Worm (Caenorhabditis elegans) whole organism, mixed stage, embryonic: ENCODE measurements around the gene aldo-2.

Source experiments
- bed-3 ChIP-seq: fragments of 200-800 bp; sonication (Bioruptor generic); optimal IDR thresholded peaks from 3 replicates; lab custom pipeline; 2018; ENCODE audit warnings: mild to moderate bottlenecking, missing genetic modification characterization, moderate library complexity, missing compliant biosample characterization
- lin-13 ChIP-seq: fragments of 150-350 bp; optimal IDR thresholded peaks from 2 replicates; lab custom pipeline; 2014; ENCODE audit warnings: missing biosample characterization, missing genetic modification characterization
- nhr-237 ChIP-seq: fragments of 150-350 bp; optimal IDR thresholded peaks from 2 replicates; lab custom pipeline; 2014; ENCODE audit warnings: missing biosample characterization, missing genetic modification characterization
- nhr-28 ChIP-seq: fragments of 150-350 bp; optimal IDR thresholded peaks from 2 replicates; lab custom pipeline; 2014; ENCODE audit warnings: missing biosample characterization, missing genetic modification characterization
- pha-4 ChIP-seq: fragments of 150-350 bp; optimal IDR thresholded peaks from 2 replicates; lab custom pipeline; 2018; ENCODE audit warnings: missing biosample characterization, missing genetic modification reagents, missing genetic modification characterization
- snpc-4 ChIP-seq: fragments of 150-350 bp; optimal IDR thresholded peaks from 2 replicates; lab custom pipeline; 2014; ENCODE audit warnings: missing biosample characterization, missing genetic modification characterization
- unc-39 ChIP-seq: fragments of 150-350 bp; optimal IDR thresholded peaks from 2 replicates; lab custom pipeline; 2014; ENCODE audit warnings: missing biosample characterization, missing genetic modification characterization
- unc-62 ChIP-seq: fragments of 150-350 bp; optimal IDR thresholded peaks from 2 replicates; lab custom pipeline; 2014; ENCODE audit warnings: missing biosample characterization, missing genetic modification reagents, missing genetic modification characterization

DNA sequence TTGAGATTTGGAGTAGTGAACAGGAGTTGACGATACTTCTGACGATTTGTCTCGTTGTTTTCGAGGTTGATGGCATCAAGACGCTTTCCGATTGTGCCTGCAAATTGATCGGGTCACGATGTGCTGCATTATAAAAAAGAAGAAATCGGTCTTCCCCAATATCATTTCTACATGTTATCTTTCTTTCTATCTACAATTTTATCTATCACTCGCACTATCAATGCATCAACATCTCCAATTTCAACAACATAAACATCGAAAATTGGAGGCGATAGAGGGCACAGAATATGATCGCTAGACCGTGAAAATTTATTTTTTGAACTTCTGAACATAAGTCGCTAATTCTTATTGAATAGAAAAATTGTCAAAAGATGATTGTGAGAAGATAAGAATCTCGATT, 720 bp downstream of the aldo-2 start:
- TF ChIP-seq bed-3 (GFP tag; lab: Kevin White, UChicago): no peak
- no peak for TF ChIP-seq snpc-4 (tag; lab: Kevin White, UChicago)
- TF ChIP-seq lin-13 (tag; lab: Kevin White, UChicago): no peak
- no peak for TF ChIP-seq nhr-28 (tag; lab: Kevin White, UChicago)
- TF ChIP-seq pha-4 (tag; lab: Kevin White, UChicago): no peak
- no peak for TF ChIP-seq nhr-237
- TF ChIP-seq unc-62: no peak
- no peak for TF ChIP-seq unc-39
